Worm (Caenorhabditis elegans) whole organism, L4 larva: ENCODE data around the gene ugt-66.

ENCODE experiments used
- T20F7.1 ChIP-seq: fragments of 200-800 bp; sonication (Bioruptor generic); optimal IDR thresholded peaks from 2 replicates; lab custom pipeline; 2018; ENCODE audit warnings: mild to moderate bottlenecking, missing genetic modification characterization, missing compliant biosample characterization
- ceh-28 ChIP-seq: fragments of 150-350 bp; optimal IDR thresholded peaks from 2 replicates; lab custom pipeline; 2014; ENCODE audit warnings: missing biosample characterization, missing genetic modification reagents, missing genetic modification characterization
- ceh-82 ChIP-seq: sonication (generic microtip); optimal IDR thresholded peaks from 2 replicates; lab custom pipeline; 2017; ENCODE audit warnings: missing biosample characterization, missing genetic modification characterization
- daf-12 ChIP-seq: fragments of 150-350 bp; optimal IDR thresholded peaks from 2 replicates; lab custom pipeline; 2014; ENCODE audit warnings: missing biosample characterization, missing genetic modification reagents, missing genetic modification characterization
- hlh-11 ChIP-seq: fragments of 200-800 bp; sonication (Bioruptor generic); optimal IDR thresholded peaks from 2 replicates; lab custom pipeline; 2018; ENCODE audit warnings: mild to moderate bottlenecking, missing genetic modification characterization, missing compliant biosample characterization
- lin-13 ChIP-seq: fragments of 150-350 bp; optimal IDR thresholded peaks from 2 replicates; lab custom pipeline; 2014; ENCODE audit warnings: missing biosample characterization, missing genetic modification reagents, missing genetic modification characterization
- lsy-2 ChIP-seq, 2 experiments: fragments of 150-350 bp in 1 of 2; sonication (generic microtip) in 1 of 2; optimal IDR thresholded peaks; 2 replicates each; lab custom pipeline; 2014 to 2017; ENCODE audit warnings: missing biosample characterization in 2 of 2, missing genetic modification characterization in 2 of 2
- mxl-3 ChIP-seq: fragments of 200-800 bp; sonication (Bioruptor generic); optimal IDR thresholded peaks from 2 replicates; lab custom pipeline; 2018; ENCODE audit warnings: mild to moderate bottlenecking, missing genetic modification characterization, missing compliant biosample characterization
- nhr-11 ChIP-seq: fragments of 150-350 bp; optimal IDR thresholded peaks from 2 replicates; lab custom pipeline; 2014; ENCODE audit warnings: missing biosample characterization, missing genetic modification characterization
- nhr-237 ChIP-seq: sonication (generic microtip); optimal IDR thresholded peaks from 2 replicates; lab custom pipeline; 2017; ENCODE audit warnings: missing biosample characterization, missing genetic modification characterization
- saeg-2 ChIP-seq: fragments of 200-800 bp; sonication (Bioruptor generic); IDR thresholded peaks from 2 replicates; pipeline ENCODE4 v1.3.6; 2022; ENCODE audit warnings: missing genetic modification reagents, missing genetic modification characterization, missing compliant biosample characterization
- skn-1 ChIP-seq: fragments of 150-350 bp; optimal IDR thresholded peaks from 2 replicates; lab custom pipeline; 2014; ENCODE audit warnings: missing biosample characterization, missing genetic modification characterization
- zag-1 ChIP-seq: fragments of 150-350 bp; optimal IDR thresholded peaks from 2 replicates; lab custom pipeline; 2014; ENCODE audit warnings: missing biosample characterization, missing genetic modification characterization

DNA sequence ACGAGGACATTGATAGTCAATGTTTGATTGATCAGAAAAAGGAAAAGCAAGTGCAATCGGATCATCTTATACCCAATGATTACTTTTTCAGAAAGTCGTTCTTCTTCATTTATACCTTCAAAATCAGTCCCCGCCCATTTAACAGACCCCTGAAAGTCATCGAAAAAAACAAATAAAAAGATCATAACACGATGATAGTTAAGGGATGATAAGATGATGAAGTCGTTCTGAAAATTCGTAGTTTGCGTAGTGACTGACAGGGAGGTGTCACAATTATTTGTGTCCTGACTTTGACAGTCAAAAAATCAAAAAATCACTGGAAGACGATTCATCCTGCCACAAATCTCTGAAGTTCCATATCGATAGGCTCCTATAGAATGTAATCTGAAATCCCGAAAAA is at the start of gene ugt-66:
- TF ChIP-seq zag-1 (tag; lab: Kevin White, UChicago) (no peak), T20F7.1 (GFP tag; lab: Kevin White, UChicago) (no peak), hlh-11 (tag; lab: Kevin White, UChicago) (no peak), nhr-11 (no peak), nhr-237 (tag; lab: Kevin White, UChicago) (no peak), ceh-82 (tag; lab: Kevin White, UChicago) (no peak), lsy-2 (tag; optimal IDR thresholded peaks at IDR 0.05; lab: Kevin White, UChicago) (no peak), skn-1 (no peak), saeg-2 (no peak), daf-12 (tag; lab: Kevin White, UChicago) (no peak), lin-13 (GFP tag; lab: Kevin White, UChicago) (no peak), ceh-28 (tag; lab: Kevin White, UChicago) (no peak), mxl-3 (GFP tag; lab: Kevin White, UChicago) (no peak)
